Worm (Caenorhabditis elegans) whole organism, L1 larva: Measurements from ENCODE around the gene fbxa-224.

Experiments used
- egl-27 ChIP-seq, 2 experiments: fragments of 150-350 bp in 1 of 2; sonication (generic microtip); optimal IDR thresholded peaks; 3 replicates each; lab custom pipeline; 2017 to 2018; ENCODE audit warnings: missing biosample characterization in 2 of 2, missing genetic modification characterization in 2 of 2, missing genetic modification reagents in 2 of 2
- mdl-1 ChIP-seq, 2 experiments: fragments of 150-350 bp; optimal IDR thresholded peaks; 2 replicates each; lab custom pipeline; 2014 to 2017; ENCODE audit warnings: missing biosample characterization in 2 of 2, missing genetic modification characterization in 2 of 2, inconsistent platforms in 1 of 2
- mep-1 ChIP-seq: fragments of 150-350 bp; optimal IDR thresholded peaks from 2 replicates; lab custom pipeline; 2014; ENCODE audit warnings: missing biosample characterization, missing genetic modification characterization
- nhr-28 ChIP-seq: fragments of 150-350 bp; optimal IDR thresholded peaks from 2 replicates; lab custom pipeline; 2014; ENCODE audit warnings: missing biosample characterization, missing genetic modification characterization
- snpc-4 ChIP-seq: fragments of 150-350 bp; optimal IDR thresholded peaks from 2 replicates; lab custom pipeline; 2014; ENCODE audit warnings: missing biosample characterization, missing genetic modification characterization
- zag-1 ChIP-seq: fragments of 150-350 bp; optimal IDR thresholded peaks from 2 replicates; lab custom pipeline; 2014; ENCODE audit warnings: missing biosample characterization, missing genetic modification characterization

DNA sequence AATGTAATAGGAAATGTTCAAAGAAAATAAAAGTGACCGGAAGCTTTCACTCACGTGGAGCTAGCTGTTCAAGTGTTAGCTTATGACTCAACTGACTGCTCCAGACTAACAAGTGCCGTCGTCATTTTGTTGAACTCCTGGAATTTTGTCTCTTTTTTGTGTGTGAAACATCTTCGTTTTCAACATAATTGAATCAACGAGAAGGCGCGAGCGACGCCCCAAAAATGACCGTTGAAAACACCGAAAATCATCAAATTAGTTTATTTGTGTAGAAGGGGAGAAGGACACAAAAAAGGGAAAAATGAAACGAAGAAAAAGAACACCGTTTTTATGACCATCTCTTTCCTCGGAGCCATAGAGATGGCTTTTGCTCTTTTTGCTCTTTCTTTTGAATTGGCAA is 7.5 kb upstream of the fbxa-224 start, which contains the start of gene ZK1290.14:
- TF ChIP-seq mep-1 (tag; lab: Kevin White, UChicago) (no peak), snpc-4 (no peak), egl-27 (tag; optimal IDR thresholded peaks at IDR 0.05; lab: Kevin White, UChicago) (no peak), mdl-1 (tag; optimal IDR thresholded peaks at IDR 0.05; lab: Kevin White, UChicago) (no peak), zag-1 (tag; lab: Kevin White, UChicago) (no peak), nhr-28 (tag; lab: Kevin White, UChicago) (no peak)
